Worm (Caenorhabditis elegans) whole organism, mixed stage, embryonic: Measurements from ENCODE around the gene T28C12.1.

Experiments
- M03D4.4 ChIP-seq: sonication (generic microtip); optimal IDR thresholded peaks from 2 replicates; lab custom pipeline; 2017; ENCODE audit warnings: mild to moderate bottlenecking, missing genetic modification characterization, missing compliant biosample characterization
- bed-3 ChIP-seq: fragments of 200-800 bp; sonication (Bioruptor generic); optimal IDR thresholded peaks from 3 replicates; lab custom pipeline; 2018; ENCODE audit warnings: mild to moderate bottlenecking, missing genetic modification characterization, moderate library complexity, missing compliant biosample characterization
- blmp-1 ChIP-seq: fragments of 150-350 bp; optimal IDR thresholded peaks from 2 replicates; lab custom pipeline; 2014; ENCODE audit warnings: missing biosample characterization, missing genetic modification characterization
- ces-1 ChIP-seq: fragments of 150-350 bp; optimal IDR thresholded peaks from 2 replicates; lab custom pipeline; 2014; ENCODE audit warnings: missing biosample characterization, missing genetic modification reagents, missing genetic modification characterization
- cnd-1 ChIP-seq: fragments of 200-800 bp; sonication (Bioruptor generic); optimal IDR thresholded peaks from 2 replicates; lab custom pipeline; 2018; ENCODE audit warnings: mild to moderate bottlenecking, missing genetic modification characterization, missing compliant biosample characterization
- drap-1 ChIP-seq: fragments of 200-800 bp; sonication (Bioruptor generic); optimal IDR thresholded peaks from 3 replicates; lab custom pipeline; 2018; ENCODE audit warnings: mild to moderate bottlenecking, missing genetic modification characterization, missing compliant biosample characterization
- elt-1 ChIP-seq: sonication (generic microtip); optimal IDR thresholded peaks from 2 replicates; lab custom pipeline; 2017; ENCODE audit warnings: missing genetic modification characterization, mild to moderate bottlenecking, missing compliant biosample characterization, antibody characterized with exemption, moderate library complexity, borderline replicate concordance; ENCODE audit not compliant: insufficient read depth
- elt-3 ChIP-seq: fragments of 150-350 bp; optimal IDR thresholded peaks from 2 replicates; lab custom pipeline; 2014; ENCODE audit warnings: missing biosample characterization, missing genetic modification characterization
- ham-2 ChIP-seq: fragments of 200-800 bp; sonication (Bioruptor generic); optimal IDR thresholded peaks from 2 replicates; lab custom pipeline; 2018; ENCODE audit warnings: mild to moderate bottlenecking, missing genetic modification characterization, missing compliant biosample characterization
- hlh-1 ChIP-seq: fragments of 150-350 bp; optimal IDR thresholded peaks from 2 replicates; lab custom pipeline; 2014; ENCODE audit warnings: missing biosample characterization, missing genetic modification reagents, missing genetic modification characterization
- lin-32 ChIP-seq: fragments of 200-800 bp; sonication (Bioruptor generic); optimal IDR thresholded peaks from 2 replicates; lab custom pipeline; 2018; ENCODE audit warnings: mild to moderate bottlenecking, missing genetic modification characterization, missing compliant biosample characterization
- lsy-2 ChIP-seq: fragments of 150-350 bp; optimal IDR thresholded peaks from 2 replicates; lab custom pipeline; 2014; ENCODE audit warnings: missing biosample characterization, missing genetic modification characterization
- mab-5 ChIP-seq: fragments of 150-350 bp; optimal IDR thresholded peaks from 2 replicates; lab custom pipeline; 2014; ENCODE audit warnings: missing biosample characterization, missing genetic modification characterization
- mls-2 ChIP-seq: sonication (generic microtip); optimal IDR thresholded peaks from 2 replicates; lab custom pipeline; 2016; ENCODE audit warnings: mild to moderate bottlenecking, missing genetic modification characterization, moderate library complexity, missing compliant biosample characterization
- nhr-2 ChIP-seq: fragments of 150-350 bp; optimal IDR thresholded peaks from 2 replicates; lab custom pipeline; 2014; ENCODE audit warnings: missing biosample characterization, missing genetic modification characterization
- nhr-237 ChIP-seq: fragments of 150-350 bp; optimal IDR thresholded peaks from 2 replicates; lab custom pipeline; 2014; ENCODE audit warnings: missing biosample characterization, missing genetic modification characterization
- nhr-76 ChIP-seq: sonication (generic microtip); optimal IDR thresholded peaks from 2 replicates; lab custom pipeline; 2017; ENCODE audit warnings: missing biosample characterization, missing genetic modification characterization
- pha-4 ChIP-seq: fragments of 150-350 bp; optimal IDR thresholded peaks from 2 replicates; lab custom pipeline; 2018; ENCODE audit warnings: missing biosample characterization, missing genetic modification reagents, missing genetic modification characterization
- sem-2 ChIP-seq: fragments of 200-800 bp; sonication (Bioruptor generic); optimal IDR thresholded peaks from 2 replicates; lab custom pipeline; 2018; ENCODE audit warnings: mild to moderate bottlenecking, missing genetic modification characterization, missing compliant biosample characterization
- snpc-4 ChIP-seq: fragments of 150-350 bp; optimal IDR thresholded peaks from 2 replicates; lab custom pipeline; 2014; ENCODE audit warnings: missing biosample characterization, missing genetic modification characterization
- sptf-1 ChIP-seq: sonication (generic microtip); optimal IDR thresholded peaks from 2 replicates; lab custom pipeline; 2017; ENCODE audit warnings: mild to moderate bottlenecking, missing genetic modification characterization, moderate library complexity, missing compliant biosample characterization
- tbx-8 ChIP-seq: fragments of 200-800 bp; sonication (Bioruptor generic); optimal IDR thresholded peaks from 2 replicates; lab custom pipeline; 2018; ENCODE audit warnings: mild to moderate bottlenecking, missing genetic modification characterization, moderate library complexity, missing compliant biosample characterization
- unc-120 ChIP-seq: sonication (generic microtip); optimal IDR thresholded peaks from 2 replicates; lab custom pipeline; 2017; ENCODE audit warnings: missing genetic modification characterization, missing compliant biosample characterization; ENCODE audit not compliant: poor library complexity, severe bottlenecking
- unc-62 ChIP-seq: fragments of 150-350 bp; optimal IDR thresholded peaks from 2 replicates; lab custom pipeline; 2014; ENCODE audit warnings: missing biosample characterization, missing genetic modification reagents, missing genetic modification characterization
- ztf-11 ChIP-seq: fragments of 150-350 bp; optimal IDR thresholded peaks from 2 replicates; lab custom pipeline; 2014; ENCODE audit warnings: missing biosample characterization, missing genetic modification characterization

Gene T28C12.1

ce11 chrV:6350109-6350508 is 18.4 kb downstream of the T28C12.1 start:
- no peak for TF ChIP-seq lin-32 (GFP tag; lab: Kevin White, UChicago)
- no peak for TF ChIP-seq mab-5 (tag; lab: Kevin White, UChicago)
- TF ChIP-seq nhr-2 (tag; lab: Kevin White, UChicago), result no peak
- no peak for TF ChIP-seq sem-2 (GFP tag; lab: Kevin White, UChicago)
- TF ChIP-seq hlh-1 (tag; lab: Kevin White, UChicago), result no peak
- TF ChIP-seq ztf-11 (tag; lab: Kevin White, UChicago), result no peak
- TF ChIP-seq elt-1 (tag; lab: Kevin White, UChicago), result no peak
- no peak for TF ChIP-seq nhr-76 (tag; lab: Kevin White, UChicago)
- no peak for TF ChIP-seq snpc-4 (tag; lab: Kevin White, UChicago)
- no peak for TF ChIP-seq pha-4 (tag; lab: Kevin White, UChicago)
- TF ChIP-seq ham-2 (GFP tag; lab: Kevin White, UChicago), result no peak
- TF ChIP-seq sptf-1, result no peak

ce11 chrV:6351122-6351521 is 19.4 kb downstream of the T28C12.1 start:
- TF ChIP-seq blmp-1 (tag; lab: Kevin White, UChicago) (peak; percentile 95), sptf-1 (no peak)

ce11 chrV:6352350-6352749 is 20.6 kb downstream of the T28C12.1 start:
- TF ChIP-seq blmp-1 (tag; lab: Kevin White, UChicago), result peak; percentile 98
- no peak for TF ChIP-seq mls-2
- TF ChIP-seq pha-4 (tag; lab: Kevin White, UChicago), result no peak
- no peak for TF ChIP-seq hlh-1 (tag; lab: Kevin White, UChicago)
- TF ChIP-seq snpc-4 (tag; lab: Kevin White, UChicago), result no peak
- no peak for TF ChIP-seq M03D4.4 (tag; lab: Kevin White, UChicago)
- no peak for TF ChIP-seq sem-2 (GFP tag; lab: Kevin White, UChicago)
- no peak for TF ChIP-seq nhr-237 (tag; lab: Kevin White, UChicago)
- TF ChIP-seq ham-2 (GFP tag; lab: Kevin White, UChicago), result peak; percentile 84
- TF ChIP-seq tbx-8 (GFP tag; lab: Kevin White, UChicago), result no peak
- TF ChIP-seq, all 35 proteins: peak for 2

- no peak for TF ChIP-seq elt-3
- TF ChIP-seq mab-5 (tag; lab: Kevin White, UChicago), result no peak
- peak; percentile 77 for TF ChIP-seq blmp-1 (tag; lab: Kevin White, UChicago)
- TF ChIP-seq unc-120, result no peak
- no peak for TF ChIP-seq sptf-1
- TF ChIP-seq drap-1, result no peak
Measured at ce11 chrV:6353182-6353780, 21.6 kb downstream of the T28C12.1 start.

ce11 chrV:6354202-6354601 is 22.5 kb downstream of the T28C12.1 start:
- TF ChIP-seq ham-2 (GFP tag; lab: Kevin White, UChicago) (peak; percentile 85), blmp-1 (tag; lab: Kevin White, UChicago) (peak; percentile 99), sptf-1 (peak; percentile 1), elt-1 (tag; lab: Kevin White, UChicago) (peak; percentile 65), drap-1 (no peak)
- TF ChIP-seq, all 35 proteins: peak for 4

ce11 chrV:6354786-6355185 is 23.1 kb downstream of the T28C12.1 start:
- TF ChIP-seq unc-62, result no peak
- TF ChIP-seq, all 35 proteins: peak for 0

ce11 chrV:6355412-6355811 is 23.7 kb downstream of the T28C12.1 start:
- TF ChIP-seq ces-1 (GFP tag; lab: Kevin White, UChicago), result no peak
- TF ChIP-seq lin-32 (GFP tag; lab: Kevin White, UChicago), result no peak
- TF ChIP-seq tbx-8 (GFP tag; lab: Kevin White, UChicago), result no peak
- no peak for TF ChIP-seq ham-2 (GFP tag; lab: Kevin White, UChicago)
- TF ChIP-seq unc-120, result no peak
- no peak for TF ChIP-seq cnd-1
- TF ChIP-seq sem-2 (GFP tag; lab: Kevin White, UChicago), result no peak
- TF ChIP-seq lsy-2, result no peak
- no peak for TF ChIP-seq bed-3 (GFP tag; lab: Kevin White, UChicago)
- TF ChIP-seq sptf-1, result no peak
- TF ChIP-seq, all 35 proteins: peak for 0
